Fruit fly (Drosophila melanogaster): Measurements from ENCODE around the gene Glyp.
A peak's percentile ranks its signal among the peaks of the same experiment; 100 is the strongest.

Gene Glyp

dm6 chr2L:2161244-2162243, 30.9 kb downstream of the Glyp start (continued):
- peak; percentile 42 for TF ChIP-seq CG3281 (GFP tag; optimal IDR thresholded peaks at IDR 0.05)
- peak; percentile 36; the same call in 1 of the 2 replicates for TF ChIP-seq CG4404 (GFP tag; IDR thresholded peaks at IDR 0.05)
- no peak for TF ChIP-seq tap (tag; optimal IDR thresholded peaks at IDR 0.05)
- peak; percentile 75 for TF ChIP-seq Oli (tag; optimal IDR thresholded peaks at IDR 0.05)
- no peak for TF ChIP-seq nerfin-2 (GFP tag; IDR thresholded peaks at IDR 0.05; ENCODE audit: partially characterized antibody)
- TF ChIP-seq tx (GFP tag; optimal IDR thresholded peaks at IDR 0.05), result peak; percentile 1
- TF ChIP-seq cwo (GFP tag; optimal IDR thresholded peaks at IDR 0.05), result peak; percentile 20
- TF ChIP-seq pan (optimal IDR thresholded peaks at IDR 0.05), result no peak
- TF ChIP-seq pan (GFP tag; optimal IDR thresholded peaks at IDR 0.05 in 1 of 2, IDR thresholded peaks at IDR 0.05 in 1 of 2), result peak in 1 of 2 experiments; percentile 39
- TF ChIP-seq CG4730 (GFP tag; IDR thresholded peaks at IDR 0.05), result no peak
- peak; percentile 58 for TF ChIP-seq CG10209 (GFP tag; optimal IDR thresholded peaks at IDR 0.05)
- TF ChIP-seq CrebB (tag; optimal IDR thresholded peaks at IDR 0.05), result no peak
- peak; percentile 7 for TF ChIP-seq luna (GFP tag; optimal IDR thresholded peaks at IDR 0.05)
- peak; percentile 76; the same call in 2 of the 3 replicates for TF ChIP-seq ci (GFP tag; IDR thresholded peaks at IDR 0.05)
- peak; percentile 76 for TF ChIP-seq Med (GFP tag)
- TF ChIP-seq CG7271 (tag; optimal IDR thresholded peaks at IDR 0.05), result no peak
- TF ChIP-seq CG9727 (GFP tag; optimal IDR thresholded peaks at IDR 0.05), result peak; percentile 58
- TF ChIP-seq CG3163 (GFP tag; optimal IDR thresholded peaks at IDR 0.05), result no peak
- no peak for TF ChIP-seq slou (GFP tag; optimal IDR thresholded peaks at IDR 0.05)
- no peak for TF ChIP-seq unc-4 (GFP tag; IDR thresholded peaks at IDR 0.05; ENCODE audit: partially characterized antibody)
- no peak for TF ChIP-seq schlank (tag; optimal IDR thresholded peaks at IDR 0.05)
- TF ChIP-seq h (optimal IDR thresholded peaks at IDR 0.05), result no peak
- TF ChIP-seq Ssrp (tag; optimal IDR thresholded peaks at IDR 0.05), result peak; percentile 63
- TF ChIP-seq CG42726 (GFP tag; IDR thresholded peaks at IDR 0.05; ENCODE audit: partially characterized antibody), result 0 out of 2 replicates have a peak, but pooled peaks have one; percentile 34
- no peak for TF ChIP-seq hkb (optimal IDR thresholded peaks at IDR 0.05)
- TF ChIP-seq hkb (GFP tag; IDR thresholded peaks at IDR 0.05), result no peak
- TF ChIP-seq bab2 (GFP tag; optimal IDR thresholded peaks at IDR 0.05), result peak; percentile 54
- TF ChIP-seq Myb (GFP tag; optimal IDR thresholded peaks at IDR 0.05), result no peak
- TF ChIP-seq CG10979 (tag; optimal IDR thresholded peaks at IDR 0.05), result peak; percentile 58
- TF ChIP-seq gsb-n (tag; optimal IDR thresholded peaks at IDR 0.05), result peak; percentile 27
- TF ChIP-seq Eip74EF (GFP tag; optimal IDR thresholded peaks at IDR 0.05), result peak in 1 of 2 experiments; percentile 34
- no peak; the same call in 1 of the 2 replicates for TF ChIP-seq Ptx1 (GFP tag; IDR thresholded peaks at IDR 0.05)
- no peak for TF ChIP-seq Dref (GFP tag; IDR thresholded peaks at IDR 0.05)
- peak; percentile 59 for TF ChIP-seq bcd (GFP tag; optimal IDR thresholded peaks at IDR 0.05)
- TF ChIP-seq gfzf (GFP tag; optimal IDR thresholded peaks at IDR 0.05), result no peak
- peak; percentile 37; the same call in 1 of the 2 replicates for TF ChIP-seq CG43689 (GFP tag; IDR thresholded peaks at IDR 0.05)
- no peak for TF ChIP-seq CG17802 (tag; optimal IDR thresholded peaks at IDR 0.05)
- peak; percentile 35; the same call in 1 of the 2 replicates for TF ChIP-seq CG6689 (GFP tag; IDR thresholded peaks at IDR 0.05)
- TF ChIP-seq bowl (GFP tag; IDR thresholded peaks at IDR 0.05), result no peak
- no peak for TF ChIP-seq CG3726 (GFP tag; IDR thresholded peaks at IDR 0.05)
- TF ChIP-seq zen (tag; optimal IDR thresholded peaks at IDR 0.05), result no peak
- peak; percentile 46 for TF ChIP-seq zfh2 (GFP tag; optimal IDR thresholded peaks at IDR 0.05)
- no peak for TF ChIP-seq CG3838 (GFP tag; optimal IDR thresholded peaks at IDR 0.05)
- TF ChIP-seq C15 (GFP tag; IDR thresholded peaks at IDR 0.05), result no peak
- no peak for TF ChIP-seq CG33213 (GFP tag; optimal IDR thresholded peaks at IDR 0.05)
- no peak for TF ChIP-seq CG7963 (GFP tag; IDR thresholded peaks at IDR 0.05; ENCODE audit: partially characterized antibody)
- no peak for TF ChIP-seq Optix (GFP tag; IDR thresholded peaks at IDR 0.05)
- TF ChIP-seq CG12155 (GFP tag; optimal IDR thresholded peaks at IDR 0.05), result peak; percentile 12
- TF ChIP-seq CG1233 (GFP tag; optimal IDR thresholded peaks at IDR 0.05), result no peak
